Worm (Caenorhabditis elegans) whole organism, L1 larva: Measurements from ENCODE around the gene T21C12.8.

Experiments used
- unc-130 ChIP-seq: fragments of 150-350 bp; optimal IDR thresholded peaks from 2 replicates; lab custom pipeline; 2017; ENCODE audit warnings: missing biosample characterization, missing genetic modification characterization, inconsistent platforms
- zag-1 ChIP-seq: fragments of 150-350 bp; optimal IDR thresholded peaks from 2 replicates; lab custom pipeline; 2014; ENCODE audit warnings: missing biosample characterization, missing genetic modification characterization

DNA sequence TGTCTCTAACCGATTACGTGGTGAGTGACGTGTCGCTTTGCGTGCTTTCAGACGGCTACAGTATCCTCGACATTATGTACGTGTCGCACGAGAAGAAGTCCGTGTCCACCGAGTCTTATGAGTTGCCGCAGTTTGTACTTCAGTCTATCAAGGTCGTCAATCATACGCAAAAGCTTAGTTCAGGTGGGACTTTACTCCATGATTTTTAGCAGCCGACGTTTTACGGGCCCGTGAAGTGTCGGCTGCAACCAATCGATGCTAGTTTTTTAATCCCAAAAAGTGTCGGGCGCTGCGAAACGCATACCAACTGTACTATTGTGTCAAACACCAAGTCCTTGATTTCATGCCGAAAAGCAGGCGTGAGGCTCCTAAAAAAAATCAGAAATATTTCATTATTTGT is 28.0 kb downstream of the T21C12.8 start:
- TF ChIP-seq zag-1 (tag; lab: Kevin White, UChicago): no peak
- TF ChIP-seq unc-130 (tag; lab: Kevin White, UChicago): no peak
